Fruit fly (Drosophila melanogaster): ENCODE results near the gene PIG-C.

dm6 chr3L:3339695-3340226, 20.7 kb upstream of the PIG-C start:
- TF ChIP-seq EcR (GFP tag; optimal IDR thresholded peaks at IDR 0.05) (no peak), CG12605 (GFP tag; IDR thresholded peaks at IDR 0.05) (no peak), CG8301 (tag; optimal IDR thresholded peaks at IDR 0.05) (no peak), CG13204 (GFP tag; optimal IDR thresholded peaks at IDR 0.05) (no peak), D1 (tag; optimal IDR thresholded peaks at IDR 0.05) (no peak), CG34367 (tag; optimal IDR thresholded peaks at IDR 0.05) (no peak), CG32121 (GFP tag; IDR thresholded peaks at IDR 0.05) (no peak), Ets98B (GFP tag; IDR thresholded peaks at IDR 0.05) (no peak), CG9948 (tag; optimal IDR thresholded peaks at IDR 0.05) (no peak), CG10348 (GFP tag; IDR thresholded peaks at IDR 0.05) (no peak), gl (tag; optimal IDR thresholded peaks at IDR 0.05) (no peak)

Measured in whole organism, pupa.